Worm (Caenorhabditis elegans): ENCODE measurements around the gene sre-6.

sre-6 gene

ce11 chrV:10784011-10784410 lies 21.4 kb upstream of the sre-6 start, which contains the start of gene D1054.8:
TSS of gene D1054.8 (plus strand) at chrV:10784311.
- TF ChIP-seq aptf-3 (GFP tag; IDR thresholded peaks at IDR 0.05) (no peak), rcor-1 (GFP tag; IDR thresholded peaks at IDR 0.05) (no peak), C06A6.2 (GFP tag; conservative IDR thresholded peaks at IDR 0.05) (no peak), athp-1 (tag; optimal IDR thresholded peaks at IDR 0.05) (no peak), Y53G8AR.9 (GFP tag; conservative IDR thresholded peaks at IDR 0.05) (no peak), F10E7.11 (tag; optimal IDR thresholded peaks at IDR 0.05) (no peak), B0336.3 (GFP tag; IDR thresholded peaks at IDR 0.05) (no peak), F37B4.10 (GFP tag; IDR thresholded peaks at IDR 0.05) (no peak), mxl-1 (tag; optimal IDR thresholded peaks at IDR 0.05) (no peak)

ce11 chrV:10776528-10777055 lies 14.0 kb upstream of the sre-6 start, which contains the start of gene D1054.5:
TSS of gene D1054.5 (minus strand) at chrV:10776578.
- peak; percentile 78 for TF ChIP-seq nhr-80 (tag; optimal IDR thresholded peaks at IDR 0.05)
- TF ChIP-seq athp-1 (tag; optimal IDR thresholded peaks at IDR 0.05), result no peak

- TF ChIP-seq attf-6 (GFP tag; IDR thresholded peaks at IDR 0.05) (no peak), egl-18 (GFP tag; IDR thresholded peaks at IDR 0.05) (no peak), hmg-20 (GFP tag; IDR thresholded peaks at IDR 0.05) (no peak), F39B2.1 (GFP tag; IDR thresholded peaks at IDR 0.05) (no peak)
Measured at ce11 chrV:10773216-10773615, 10.6 kb upstream of the sre-6 start.

- no peak for TF ChIP-seq ceh-40 (GFP tag; IDR thresholded peaks at IDR 0.05)
- TF ChIP-seq dpl-1 (GFP tag; optimal IDR thresholded peaks at IDR 0.05), result no peak
- TF ChIP-seq ceh-79 (tag; optimal IDR thresholded peaks at IDR 0.05), result no peak
- TF ChIP-seq let-526 (GFP tag; IDR thresholded peaks at IDR 0.05), result no peak
- no peak for TF ChIP-seq B0261.1 (tag; optimal IDR thresholded peaks at IDR 0.05)
- no peak for TF ChIP-seq rcor-1 (GFP tag; IDR thresholded peaks at IDR 0.05)
- no peak for TF ChIP-seq ztf-28 (GFP tag; IDR thresholded peaks at IDR 0.05)
- no peak for TF ChIP-seq egl-44 (GFP tag; IDR thresholded peaks at IDR 0.05)
- 0 out of 2 replicates have a peak, but pooled peaks have one; percentile 63 for TF ChIP-seq Y53G8AR.9 (GFP tag; conservative IDR thresholded peaks at IDR 0.05)
- no peak for TF ChIP-seq F57A8.1 (GFP tag; optimal IDR thresholded peaks at IDR 0.05)
- no peak for TF ChIP-seq ztf-18 (tag; optimal IDR thresholded peaks at IDR 0.05)
- TF ChIP-seq pha-4 (tag; optimal IDR thresholded peaks at IDR 0.05), result no peak
- TF ChIP-seq cebp-1 (GFP tag; IDR thresholded peaks at IDR 0.05), result no peak
- TF ChIP-seq cebp-1 (tag; optimal IDR thresholded peaks at IDR 0.05), result no peak
- TF ChIP-seq F37B4.10 (GFP tag; IDR thresholded peaks at IDR 0.05), result no peak
- no peak for TF ChIP-seq lag-1 (GFP tag; IDR thresholded peaks at IDR 0.05)
- no peak for TF ChIP-seq hlh-12 (tag; optimal IDR thresholded peaks at IDR 0.05)
- TF ChIP-seq madf-3 (GFP tag; IDR thresholded peaks at IDR 0.05), result peak; percentile 74; the same call in 1 of the 2 replicates
- TF ChIP-seq hsf-1 (GFP tag; IDR thresholded peaks at IDR 0.05), result peak; percentile 51; the same call in 1 of the 2 replicates
- TF ChIP-seq lin-26 (GFP tag; IDR thresholded peaks at IDR 0.05), result no peak
- TF ChIP-seq hmg-1.2 (GFP tag; IDR thresholded peaks at IDR 0.05), result no peak
- TF ChIP-seq lsy-27 (tag; optimal IDR thresholded peaks at IDR 0.05; ENCODE audit: borderline replicate concordance, insufficient read depth), result no peak
- no peak for TF ChIP-seq F52B5.7 (tag; optimal IDR thresholded peaks at IDR 0.05)
- TF ChIP-seq chd-7 (tag; optimal IDR thresholded peaks at IDR 0.05), result no peak
- TF ChIP-seq lir-1 (GFP tag; conservative IDR thresholded peaks at IDR 0.05), result no peak
- TF ChIP-seq nhr-179 (tag; optimal IDR thresholded peaks at IDR 0.05), result no peak
- TF ChIP-seq ZK185.1 (tag; optimal IDR thresholded peaks at IDR 0.05; ENCODE audit: poor library complexity, severe bottlenecking), result no peak
- TF ChIP-seq D2030.7 (GFP tag; IDR thresholded peaks at IDR 0.05), result no peak
- no peak for TF ChIP-seq die-1 (tag; optimal IDR thresholded peaks at IDR 0.05)
- no peak for TF ChIP-seq T26A5.8 (tag; optimal IDR thresholded peaks at IDR 0.05)
- TF ChIP-seq lsl-1 (GFP tag; optimal IDR thresholded peaks at IDR 0.05), result no peak
- no peak for TF ChIP-seq aptf-2 (GFP tag; conservative IDR thresholded peaks at IDR 0.05)
- TF ChIP-seq akir-1 (GFP tag; optimal IDR thresholded peaks at IDR 0.05), result no peak
- TF ChIP-seq K12H6.12 (tag; optimal IDR thresholded peaks at IDR 0.05), result no peak
Measured at ce11 chrV:10771390-10771789, 8.8 kb upstream of the sre-6 start, which contains the start of gene D1054.3. TSS of gene D1054.3 (plus strand) at chrV:10771451.

Measured in whole organism, young adult.